4 fruit fly cellular contexts compared by ENCODE assay signal in genomic region chr3L:15587445-15588381, dm6.
TF ChIP-seq lines count a peak whose summit lies in the region.

Gene CG7656 (minus strand): TSS chr3L:15588175.

TF ChIP-seq in whole organism, adult, 20 proteins besides CTCF, POLR2A, EP300 and RAD21 (continued from another document):
- peak; percentile 82 for TF ChIP-seq toe (GFP tag; optimal IDR thresholded peaks at IDR 0.05; lab: Kevin White, UChicago)
- no peak for TF ChIP-seq CG33017 (tag; optimal IDR thresholded peaks at IDR 0.05; lab: Kevin White, UChicago)
TF ChIP-seq in whole organism, adult: peak in this region for 11.

TF ChIP-seq in whole organism, embryonic, 481 proteins besides CTCF, POLR2A, EP300 and RAD21 (continued from another document and continues in another):
- TF ChIP-seq grau (tag; optimal IDR thresholded peaks at IDR 0.05; lab: Kevin White, UChicago), result peak; percentile 17
- TF ChIP-seq CG15479 (GFP tag; optimal IDR thresholded peaks at IDR 0.05; lab: Kevin White, UChicago), result no peak
- TF ChIP-seq CG16815 (GFP tag; optimal IDR thresholded peaks at IDR 0.05; lab: Kevin White, UChicago), result peak; percentile 47
- peak; percentile 2 for TF ChIP-seq CoRest (tag; optimal IDR thresholded peaks at IDR 0.05; lab: Kevin White, UChicago)
- TF ChIP-seq Opbp (GFP tag; IDR thresholded peaks at IDR 0.05; lab: Robert Waterston, UW; ENCODE audit: partially characterized antibody), result no peak
- peak; percentile 9 for TF ChIP-seq CG6813 (GFP tag; optimal IDR thresholded peaks at IDR 0.05; lab: Kevin White, UChicago)
- TF ChIP-seq Dll (GFP tag; IDR thresholded peaks at IDR 0.05; lab: Robert Waterston, UW; ENCODE audit: partially characterized antibody), result 0 out of 4 replicates have a peak, but pooled peaks have one; percentile 17
- no peak for TF ChIP-seq nerfin-1 (tag; optimal IDR thresholded peaks at IDR 0.05; lab: Kevin White, UChicago)
- TF ChIP-seq tio (GFP tag; optimal IDR thresholded peaks at IDR 0.05; lab: Kevin White, UChicago), result no peak
- no peak for TF ChIP-seq run (tag; optimal IDR thresholded peaks at IDR 0.05; lab: Kevin White, UChicago)
- peak; percentile 10 for TF ChIP-seq yki (optimal IDR thresholded peaks at IDR 0.05; lab: Kevin White, UChicago)
- peak; percentile 100 for TF ChIP-seq CG6689 (GFP tag; IDR thresholded peaks at IDR 0.05; lab: Robert Waterston, UW)
- TF ChIP-seq CG34376 (GFP tag; optimal IDR thresholded peaks at IDR 0.05; lab: Kevin White, UChicago), result peak; percentile 50
- TF ChIP-seq CG8388 (GFP tag; optimal IDR thresholded peaks at IDR 0.05; lab: Kevin White, UChicago), result no peak
- TF ChIP-seq CG10366 (GFP tag; IDR thresholded peaks at IDR 0.05; lab: Robert Waterston, UW), result peak; percentile 60
- TF ChIP-seq HLH3B (GFP tag; IDR thresholded peaks at IDR 0.05; lab: Robert Waterston, UW), result no peak
- TF ChIP-seq CG15073 (GFP tag; optimal IDR thresholded peaks at IDR 0.05; lab: Kevin White, UChicago), result no peak
- TF ChIP-seq slbo (GFP tag; IDR thresholded peaks at IDR 0.05; lab: Robert Waterston, UW), result peak; percentile 82
- TF ChIP-seq twi (tag; optimal IDR thresholded peaks at IDR 0.05; lab: Kevin White, UChicago), result no peak
- TF ChIP-seq her (GFP tag; optimal IDR thresholded peaks at IDR 0.05; lab: Kevin White, UChicago), result peak; percentile 76
- peak; percentile 52 for TF ChIP-seq CG4707 (GFP tag; optimal IDR thresholded peaks at IDR 0.05; lab: Kevin White, UChicago)
- peak; percentile 25 for TF ChIP-seq CG13894 (tag; optimal IDR thresholded peaks at IDR 0.05; lab: Kevin White, UChicago)
- peak; percentile 58 for TF ChIP-seq CG4282 (GFP tag; optimal IDR thresholded peaks at IDR 0.05; lab: Kevin White, UChicago)
- no peak for TF ChIP-seq Fer1 (GFP tag; optimal IDR thresholded peaks at IDR 0.05; lab: Kevin White, UChicago)
- TF ChIP-seq CG14050 (GFP tag; IDR thresholded peaks at IDR 0.05; lab: Robert Waterston, UW), result peak; percentile 25; the same call in 2 of the 3 replicates
- peak; percentile 50 for TF ChIP-seq dmrt99B (tag; optimal IDR thresholded peaks at IDR 0.05; lab: Kevin White, UChicago)
- peak; percentile 74 for TF ChIP-seq kay (GFP tag; optimal IDR thresholded peaks at IDR 0.05; lab: Kevin White, UChicago)
- TF ChIP-seq CG9215 (GFP tag; IDR thresholded peaks at IDR 0.05; lab: Robert Waterston, UW), result peak; percentile 52
- peak; percentile 68 for TF ChIP-seq CG7372 (GFP tag; IDR thresholded peaks at IDR 0.05; lab: Robert Waterston, UW)
- TF ChIP-seq bcd (GFP tag; optimal IDR thresholded peaks at IDR 0.05; lab: Kevin White, UChicago), result peak; percentile 32
- TF ChIP-seq lola (GFP tag; optimal IDR thresholded peaks at IDR 0.05; lab: Kevin White, UChicago), result no peak
- peak in 1 of 2 experiments; percentile 80 for TF ChIP-seq chif (GFP tag; optimal IDR thresholded peaks at IDR 0.05; lab: Kevin White, UChicago)
- peak; percentile 75 for TF ChIP-seq shn (GFP tag; optimal IDR thresholded peaks at IDR 0.05; lab: Kevin White, UChicago)
- TF ChIP-seq CG10462 (GFP tag; optimal IDR thresholded peaks at IDR 0.05; lab: Kevin White, UChicago), result peak; percentile 33
- no peak for TF ChIP-seq sima (GFP tag; optimal IDR thresholded peaks at IDR 0.05; lab: Kevin White, UChicago)
- peak; percentile 60 for TF ChIP-seq ab (GFP tag; optimal IDR thresholded peaks at IDR 0.05; lab: Kevin White, UChicago)
- TF ChIP-seq unpg (GFP tag; optimal IDR thresholded peaks at IDR 0.05; lab: Kevin White, UChicago), result peak; percentile 52
- no peak for TF ChIP-seq ato (GFP tag; IDR thresholded peaks at IDR 0.05; lab: Robert Waterston, UW; ENCODE audit: partially characterized antibody)
- no peak for TF ChIP-seq fd3F (GFP tag; optimal IDR thresholded peaks at IDR 0.05; lab: Kevin White, UChicago)
- TF ChIP-seq CG10979 (tag; optimal IDR thresholded peaks at IDR 0.05; lab: Kevin White, UChicago), result peak; percentile 17
- TF ChIP-seq ci (GFP tag; IDR thresholded peaks at IDR 0.05; lab: Robert Waterston, UW), result peak; percentile 82
- no peak for TF ChIP-seq CG4328 (GFP tag; optimal IDR thresholded peaks at IDR 0.05; lab: Kevin White, UChicago)
- TF ChIP-seq pnt (GFP tag; optimal IDR thresholded peaks at IDR 0.05; lab: Kevin White, UChicago), result peak; percentile 80

TF ChIP-seq in whole organism, prepupa, 60 proteins besides CTCF, POLR2A, EP300 and RAD21 (continued from another document):
- no peak for TF ChIP-seq Lpt (GFP tag; optimal IDR thresholded peaks at IDR 0.05; lab: Kevin White, UChicago)
- peak; percentile 55 for TF ChIP-seq achi (GFP tag; optimal IDR thresholded peaks at IDR 0.05; lab: Kevin White, UChicago)
- no peak for TF ChIP-seq fd85E (GFP tag; optimal IDR thresholded peaks at IDR 0.05; lab: Kevin White, UChicago)
- TF ChIP-seq salr (GFP tag; optimal IDR thresholded peaks at IDR 0.05; lab: Kevin White, UChicago), result no peak
- TF ChIP-seq Ets96B (tag; optimal IDR thresholded peaks at IDR 0.05; lab: Kevin White, UChicago), result no peak
- peak; percentile 74 for TF ChIP-seq pdm3 (GFP tag; optimal IDR thresholded peaks at IDR 0.05; lab: Kevin White, UChicago)
- TF ChIP-seq OdsH (GFP tag; optimal IDR thresholded peaks at IDR 0.05; lab: Kevin White, UChicago), result peak; percentile 65
- no peak for TF ChIP-seq CG9139 (GFP tag; optimal IDR thresholded peaks at IDR 0.05; lab: Kevin White, UChicago)
- TF ChIP-seq CG8119 (GFP tag; IDR thresholded peaks at IDR 0.05; lab: Robert Waterston, UW), result 0 out of 3 replicates have a peak, but pooled peaks have one; percentile 35
- TF ChIP-seq cyc (GFP tag; optimal IDR thresholded peaks at IDR 0.05; lab: Kevin White, UChicago), result peak; percentile 77
- peak; percentile 65 for TF ChIP-seq Met (GFP tag; optimal IDR thresholded peaks at IDR 0.05; lab: Kevin White, UChicago)
- TF ChIP-seq CG11762 (GFP tag; optimal IDR thresholded peaks at IDR 0.05; lab: Kevin White, UChicago; ENCODE audit: insufficient read depth), result no peak
- peak; percentile 84 for TF ChIP-seq dsx (GFP tag; optimal IDR thresholded peaks at IDR 0.05; lab: Kevin White, UChicago; ENCODE audit: poor library complexity, severe bottlenecking)
- TF ChIP-seq lz (GFP tag; optimal IDR thresholded peaks at IDR 0.05; lab: Kevin White, UChicago), result peak; percentile 64
- TF ChIP-seq acj6 (GFP tag; optimal IDR thresholded peaks at IDR 0.05; lab: Kevin White, UChicago), result peak; percentile 69
- TF ChIP-seq CG8319 (GFP tag; optimal IDR thresholded peaks at IDR 0.05; lab: Kevin White, UChicago), result peak; percentile 27
- no peak for TF ChIP-seq CG34406 (GFP tag; optimal IDR thresholded peaks at IDR 0.05; lab: Kevin White, UChicago)
- peak; percentile 12 for TF ChIP-seq CG10669 (GFP tag; optimal IDR thresholded peaks at IDR 0.05; lab: Kevin White, UChicago)
- no peak for TF ChIP-seq Hr38 (GFP tag; optimal IDR thresholded peaks at IDR 0.05; lab: Kevin White, UChicago)
- peak; percentile 79 for TF ChIP-seq CG31627 (GFP tag; optimal IDR thresholded peaks at IDR 0.05; lab: Kevin White, UChicago)
- peak; percentile 43 for TF ChIP-seq net (GFP tag; optimal IDR thresholded peaks at IDR 0.05; lab: Kevin White, UChicago)
- peak; percentile 12 for TF ChIP-seq CG6854 (GFP tag; optimal IDR thresholded peaks at IDR 0.05; lab: Kevin White, UChicago)
- TF ChIP-seq fd59A (GFP tag; optimal IDR thresholded peaks at IDR 0.05; lab: Kevin White, UChicago), result peak; percentile 2
- no peak for TF ChIP-seq CG6808 (GFP tag; optimal IDR thresholded peaks at IDR 0.05; lab: Kevin White, UChicago)
- peak; percentile 49 for TF ChIP-seq Eip75B (GFP tag; optimal IDR thresholded peaks at IDR 0.05; lab: Kevin White, UChicago)
- no peak for TF ChIP-seq CG4318 (GFP tag; optimal IDR thresholded peaks at IDR 0.05; lab: Kevin White, UChicago)
- TF ChIP-seq vri (GFP tag; optimal IDR thresholded peaks at IDR 0.05; lab: Kevin White, UChicago), result no peak
- TF ChIP-seq CG10631 (GFP tag; optimal IDR thresholded peaks at IDR 0.05; lab: Kevin White, UChicago), result peak; percentile 46
- peak; percentile 64 for TF ChIP-seq eg (GFP tag; IDR thresholded peaks at IDR 0.05; lab: Robert Waterston, UW)
- no peak for TF ChIP-seq ss (GFP tag; optimal IDR thresholded peaks at IDR 0.05; lab: Kevin White, UChicago)
- peak; percentile 82 for TF ChIP-seq Eip78C (GFP tag; lab: Kevin White, UChicago)
- peak; percentile 56 for TF ChIP-seq CG7368 (GFP tag; optimal IDR thresholded peaks at IDR 0.05; lab: Kevin White, UChicago)
- TF ChIP-seq Hr4 (GFP tag; optimal IDR thresholded peaks at IDR 0.05; lab: Kevin White, UChicago), result peak; percentile 58
- peak; percentile 66 for TF ChIP-seq CG6163 (GFP tag; IDR thresholded peaks at IDR 0.05; lab: Robert Waterston, UW)
- TF ChIP-seq CG11902 (GFP tag; optimal IDR thresholded peaks at IDR 0.05; lab: Kevin White, UChicago), result peak; percentile 14
- peak; percentile 3 for TF ChIP-seq CG6792 (GFP tag; optimal IDR thresholded peaks at IDR 0.05; lab: Kevin White, UChicago)
- peak; percentile 29 for TF ChIP-seq CG3032 (tag; optimal IDR thresholded peaks at IDR 0.05; lab: Kevin White, UChicago)
- peak; percentile 68 for TF ChIP-seq Smox (GFP tag; optimal IDR thresholded peaks at IDR 0.05; lab: Kevin White, UChicago)
- TF ChIP-seq Gug (GFP tag; IDR thresholded peaks at IDR 0.05; lab: Robert Waterston, UW), result no peak
- no peak for TF ChIP-seq Blimp-1 (GFP tag; optimal IDR thresholded peaks at IDR 0.05; lab: Kevin White, UChicago)

TF ChIP-seq in whole organism, wandering third instar larva, 38 proteins besides CTCF, POLR2A, EP300 and RAD21 (continued from another document):
- peak; percentile 18 for TF ChIP-seq CG9705 (GFP tag; optimal IDR thresholded peaks at IDR 0.05; lab: Kevin White, UChicago)
- TF ChIP-seq Rel (GFP tag; optimal IDR thresholded peaks at IDR 0.05; lab: Kevin White, UChicago), result no peak
- TF ChIP-seq Rel (tag; optimal IDR thresholded peaks at IDR 0.05; lab: Kevin White, UChicago), result peak; percentile 58
- no peak for TF ChIP-seq Myc (optimal IDR thresholded peaks at IDR 0.05; lab: Kevin White, UChicago)
- TF ChIP-seq Dif (GFP tag; optimal IDR thresholded peaks at IDR 0.05; lab: Kevin White, UChicago; ENCODE audit: partially characterized antibody), result no peak
- TF ChIP-seq tai (GFP tag; optimal IDR thresholded peaks at IDR 0.05; lab: Kevin White, UChicago), result no peak
- TF ChIP-seq ey (GFP tag; optimal IDR thresholded peaks at IDR 0.05; lab: Kevin White, UChicago), result peak; percentile 58
- no peak for TF ChIP-seq CrebA (GFP tag; optimal IDR thresholded peaks at IDR 0.05; lab: Kevin White, UChicago; ENCODE audit: borderline replicate concordance)
- TF ChIP-seq rgr (GFP tag; optimal IDR thresholded peaks at IDR 0.05; lab: Kevin White, UChicago), result peak; percentile 71
- TF ChIP-seq fru (GFP tag; optimal IDR thresholded peaks at IDR 0.05; lab: Kevin White, UChicago), result peak; percentile 76
- peak; percentile 7 for TF ChIP-seq jim (GFP tag; optimal IDR thresholded peaks at IDR 0.05; lab: Kevin White, UChicago)
- no peak for TF ChIP-seq brk (GFP tag; optimal IDR thresholded peaks at IDR 0.05; lab: Kevin White, UChicago)
